Worm (Caenorhabditis elegans): ENCODE measurements around the gene nlp-3.

DNA sequence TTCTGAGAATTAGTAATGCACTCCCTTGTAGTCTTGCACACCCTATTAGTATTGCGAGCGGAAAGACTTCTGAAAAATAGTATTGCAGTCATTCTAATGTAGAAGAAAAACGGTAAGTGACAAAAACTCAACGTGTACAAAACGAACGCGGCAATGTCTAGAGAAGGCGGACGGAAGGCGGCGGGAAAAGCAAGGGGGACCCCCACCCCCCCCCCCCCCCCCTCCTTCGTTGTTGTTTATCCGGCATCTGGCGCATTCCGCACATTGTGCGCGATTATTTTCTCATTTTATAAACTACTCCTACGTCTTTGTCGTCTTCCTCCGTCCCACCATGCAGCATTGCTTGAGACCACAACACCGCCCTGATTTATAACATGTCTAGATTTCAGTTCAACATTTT is 24.1 kb upstream of the nlp-3 start:
- TF ChIP-seq snpc-4 (GFP tag; optimal IDR thresholded peaks at IDR 0.05) (no peak), snpc-4 (tag; optimal IDR thresholded peaks at IDR 0.05) (no peak), ccch-3 (GFP tag; optimal IDR thresholded peaks at IDR 0.05) (no peak), hmg-1.2 (GFP tag; IDR thresholded peaks at IDR 0.05) (no peak), hrde-1 (tag; optimal IDR thresholded peaks at IDR 0.05; ENCODE audit: borderline replicate concordance) (no peak), F57C9.4 (tag; optimal IDR thresholded peaks at IDR 0.05) (no peak), hlh-12 (tag; optimal IDR thresholded peaks at IDR 0.05) (no peak), repo-1 (tag; optimal IDR thresholded peaks at IDR 0.05) (no peak), D2030.7 (GFP tag; IDR thresholded peaks at IDR 0.05) (no peak), C17E4.6 (GFP tag; IDR thresholded peaks at IDR 0.05) (no peak), unc-130 (GFP tag; optimal IDR thresholded peaks at IDR 0.05) (no peak), athp-1 (tag; optimal IDR thresholded peaks at IDR 0.05) (no peak), F37B4.10 (GFP tag; IDR thresholded peaks at IDR 0.05) (no peak), mel-28 (tag; optimal IDR thresholded peaks at IDR 0.05; ENCODE audit: borderline replicate concordance) (no peak)

Data from whole organism, young adult.